Fruit fly (Drosophila melanogaster) whole organism, embryonic: ENCODE results near the gene Tcs3.
A peak's percentile ranks its signal among the peaks of the same experiment; 100 is the strongest.

Source experiments
- CG11398 ChIP-seq: fragments of 200-800 bp; sonication (Bioruptor generic); optimal IDR thresholded peaks from 2 replicates; lab custom pipeline; 2016; ENCODE audit warnings: missing biosample characterization, missing genetic modification characterization
- CG12236 ChIP-seq: fragments of 200-800 bp; sonication (Bioruptor generic); optimal IDR thresholded peaks from 2 replicates; lab custom pipeline; 2016; ENCODE audit warnings: missing biosample characterization, missing genetic modification characterization
- CG13123 ChIP-seq: fragments of 200-800 bp; sonication (Bioruptor generic); optimal IDR thresholded peaks from 2 replicates; lab custom pipeline; 2016; ENCODE audit warnings: missing biosample characterization, missing genetic modification characterization
- CG13624 ChIP-seq: fragments of 200-800 bp; sonication (Bioruptor generic); optimal IDR thresholded peaks from 2 replicates; lab custom pipeline; 2016; ENCODE audit warnings: missing biosample characterization, missing genetic modification characterization
- CG14014 ChIP-seq: fragments of 200-800 bp; sonication (Bioruptor generic); IDR thresholded peaks from 2 replicates; pipeline ENCODE4 v1.3.6; 2022; ENCODE audit warnings: missing biosample characterization, missing genetic modification characterization
- CG14710 ChIP-seq: fragments of 200-800 bp; sonication (Bioruptor generic); optimal IDR thresholded peaks from 3 replicates; lab custom pipeline; 2019; ENCODE audit warnings: missing biosample characterization, mild to moderate bottlenecking, missing genetic modification characterization, moderate library complexity
- CG17802 ChIP-seq: fragments of 200-800 bp; sonication (Bioruptor generic); optimal IDR thresholded peaks from 2 replicates; lab custom pipeline; 2018; ENCODE audit warnings: missing biosample characterization, mild to moderate bottlenecking, missing genetic modification characterization, moderate library complexity
- CG32767 ChIP-seq: fragments of 200-800 bp; sonication (Bioruptor generic); IDR thresholded peaks from 2 replicates; pipeline ENCODE4 v1.3.6; 2022; ENCODE audit warnings: missing biosample characterization, missing genetic modification characterization
- CG33213 ChIP-seq: fragments of 200-800 bp; sonication (Bioruptor generic); optimal IDR thresholded peaks from 3 replicates; lab custom pipeline; 2016; ENCODE audit warnings: missing biosample characterization, missing genetic modification characterization
- CG4282 ChIP-seq: fragments of 200-800 bp; sonication (Bioruptor generic); optimal IDR thresholded peaks from 2 replicates; lab custom pipeline; 2016; ENCODE audit warnings: missing biosample characterization, missing genetic modification characterization
- CG4617 ChIP-seq: fragments of 200-800 bp; sonication (Bioruptor generic); optimal IDR thresholded peaks from 3 replicates; lab custom pipeline; 2016; ENCODE audit warnings: missing biosample characterization, missing genetic modification characterization, borderline replicate concordance
- CG4820 ChIP-seq: fragments of 200-800 bp; sonication (Bioruptor generic); optimal IDR thresholded peaks from 3 replicates; lab custom pipeline; 2016; ENCODE audit warnings: missing biosample characterization, missing genetic modification characterization
- CG6689 ChIP-seq: fragments of 200-800 bp; sonication (Bioruptor generic); IDR thresholded peaks from 2 replicates; pipeline ENCODE4 v1.3.6; 2022; ENCODE audit warnings: missing biosample characterization, missing genetic modification characterization
- CG7786 ChIP-seq: fragments of 200-800 bp; sonication (Bioruptor generic); optimal IDR thresholded peaks from 2 replicates; lab custom pipeline; 2016; ENCODE audit warnings: missing biosample characterization, missing genetic modification characterization
- CG7963 ChIP-seq: fragments of 200-800 bp; sonication (Bioruptor generic); IDR thresholded peaks from 3 replicates; pipeline ENCODE4 v1.3.6; 2022; ENCODE audit warnings: missing biosample characterization, missing genetic modification characterization; ENCODE audit not compliant: partially characterized antibody
- Dad ChIP-seq: fragments of 200-800 bp; sonication (Bioruptor generic); optimal IDR thresholded peaks from 3 replicates; lab custom pipeline; 2016; ENCODE audit warnings: missing biosample characterization, missing genetic modification characterization
- Drgx ChIP-seq: fragments of 200-800 bp; sonication (Bioruptor generic); IDR thresholded peaks from 2 replicates; pipeline ENCODE4 v1.3.6; 2022; ENCODE audit warnings: missing biosample characterization, missing genetic modification characterization
- Fer2 ChIP-seq: fragments of 200-800 bp; sonication (Bioruptor generic); optimal IDR thresholded peaks from 2 replicates; lab custom pipeline; 2018; ENCODE audit warnings: missing biosample characterization, mild to moderate bottlenecking, missing genetic modification characterization, moderate library complexity
- Hey ChIP-seq: fragments of 200-800 bp; sonication (Bioruptor generic); optimal IDR thresholded peaks from 3 replicates; lab custom pipeline; 2018; ENCODE audit warnings: missing biosample characterization, mild to moderate bottlenecking, missing genetic modification characterization
- Lim3 ChIP-seq: fragments of 200-800 bp; sonication (Bioruptor generic); IDR thresholded peaks from 2 replicates; pipeline ENCODE4 v1.3.6; 2022; ENCODE audit warnings: missing biosample characterization, missing genetic modification characterization
- Oli ChIP-seq: fragments of 200-800 bp; sonication (Bioruptor generic); optimal IDR thresholded peaks from 2 replicates; lab custom pipeline; 2018; ENCODE audit warnings: missing biosample characterization, mild to moderate bottlenecking, missing genetic modification characterization, moderate library complexity
- Poxn ChIP-seq: fragments of 200-800 bp; sonication (Bioruptor generic); IDR thresholded peaks from 2 replicates; pipeline ENCODE4 v1.3.6; 2022; ENCODE audit warnings: missing biosample characterization, missing genetic modification characterization
- Six4 ChIP-seq: fragments of 200-800 bp; sonication (Bioruptor generic); optimal IDR thresholded peaks from 2 replicates; lab custom pipeline; 2016; ENCODE audit warnings: missing biosample characterization, missing genetic modification characterization
- Spps ChIP-seq: fragments of 200-800 bp; sonication (Bioruptor generic); optimal IDR thresholded peaks from 2 replicates; lab custom pipeline; 2018; ENCODE audit warnings: missing biosample characterization, mild to moderate bottlenecking, missing genetic modification characterization
- Taf1 ChIP-seq: fragments of 200-800 bp; sonication (Bioruptor generic); IDR thresholded peaks from 2 replicates; pipeline ENCODE4 v1.3.6; 2022; ENCODE audit warnings: missing biosample characterization, missing genetic modification characterization
- al ChIP-seq: fragments of 200-800 bp; sonication (Bioruptor generic); IDR thresholded peaks from 2 replicates; pipeline ENCODE4 v1.3.6; 2022; ENCODE audit warnings: missing biosample characterization, missing genetic modification characterization
- ash1 ChIP-seq: fragments of 200-800 bp; sonication (Bioruptor generic); optimal IDR thresholded peaks from 2 replicates; lab custom pipeline; 2018; ENCODE audit warnings: missing biosample characterization, mild to moderate bottlenecking, missing genetic modification characterization
- az2 ChIP-seq: fragments of 200-800 bp; sonication (Bioruptor generic); optimal IDR thresholded peaks from 3 replicates; lab custom pipeline; 2016; ENCODE audit warnings: missing biosample characterization, missing genetic modification characterization
- chm ChIP-seq: fragments of 200-800 bp; sonication (Bioruptor generic); IDR thresholded peaks from 2 replicates; pipeline ENCODE4 v1.3.6; 2022; ENCODE audit warnings: missing biosample characterization, missing genetic modification characterization
- crol ChIP-seq: fragments of 200-800 bp; sonication (Bioruptor generic); IDR thresholded peaks from 2 replicates; pipeline ENCODE4 v1.3.6; 2022; ENCODE audit warnings: missing biosample characterization, missing genetic modification characterization
- dimm ChIP-seq: fragments of 200-800 bp; sonication (Bioruptor generic); IDR thresholded peaks from 2 replicates; pipeline ENCODE4 v1.3.6; 2022; ENCODE audit warnings: missing biosample characterization, missing genetic modification characterization
- disco-r ChIP-seq: fragments of 200-800 bp; sonication (Bioruptor generic); optimal IDR thresholded peaks from 2 replicates; lab custom pipeline; 2016; ENCODE audit warnings: missing biosample characterization, missing genetic modification characterization
- h ChIP-seq: fragments of >200 bp; optimal IDR thresholded peaks from 2 replicates; lab custom pipeline; 2017
- hbn ChIP-seq: fragments of 200-800 bp; sonication (Bioruptor generic); IDR thresholded peaks from 2 replicates; pipeline ENCODE4 v1.3.6; 2022; ENCODE audit warnings: missing biosample characterization, missing genetic modification characterization; ENCODE audit not compliant: partially characterized antibody
- hkb ChIP-seq, 2 experiments: fragments of 200-800 bp in 1 of 2; fragments of >200 bp in 1 of 2; sonication (Bioruptor generic) in 1 of 2; IDR thresholded peaks in 1 of 2; optimal IDR thresholded peaks in 1 of 2; 2 replicates each; pipeline versions ENCODE4 v1.3.6 to Lab custom; 2017 to 2022; ENCODE audit warnings: missing biosample characterization in 1 of 2, missing genetic modification characterization in 1 of 2
- insv ChIP-seq, 2 experiments: fragments of 200-800 bp; sonication (Bioruptor generic); optimal IDR thresholded peaks; 3 replicates each; lab custom pipeline; 2016 to 2018; ENCODE audit warnings: missing biosample characterization in 2 of 2, missing genetic modification characterization in 2 of 2
- lmd ChIP-seq: fragments of 200-800 bp; sonication (Bioruptor generic); IDR thresholded peaks from 2 replicates; pipeline ENCODE4 v1.3.6; 2022; ENCODE audit warnings: missing biosample characterization, missing genetic modification characterization
- mirr ChIP-seq: fragments of 200-800 bp; sonication (Bioruptor generic); optimal IDR thresholded peaks from 3 replicates; lab custom pipeline; 2018; ENCODE audit warnings: missing biosample characterization, mild to moderate bottlenecking, missing genetic modification characterization
- nerfin-2 ChIP-seq: fragments of 200-800 bp; sonication (Bioruptor generic); IDR thresholded peaks from 2 replicates; pipeline ENCODE4 v1.3.6; 2022; ENCODE audit warnings: missing biosample characterization, missing genetic modification characterization; ENCODE audit not compliant: partially characterized antibody
- p53 ChIP-seq: fragments of 200-800 bp; sonication (Bioruptor generic); optimal IDR thresholded peaks from 2 replicates; lab custom pipeline; 2016; ENCODE audit warnings: missing biosample characterization, missing genetic modification characterization
- pros ChIP-seq: fragments of 200-800 bp; sonication (Bioruptor generic); optimal IDR thresholded peaks from 3 replicates; lab custom pipeline; 2019; ENCODE audit warnings: missing biosample characterization, mild to moderate bottlenecking, missing genetic modification characterization, moderate library complexity
- ranshi ChIP-seq: fragments of 200-800 bp; sonication (Bioruptor generic); IDR thresholded peaks from 2 replicates; pipeline ENCODE4 v1.3.6; 2022; ENCODE audit warnings: missing biosample characterization, missing genetic modification characterization
- sc ChIP-seq, 3 experiments: fragments of >200 bp in 2 of 3; fragments of 200-800 bp in 1 of 3; sonication (Bioruptor generic) in 1 of 3; optimal IDR thresholded peaks; 2 replicates in 2 of 3; 3 replicates in 1 of 3; lab custom pipeline; 2017; ENCODE audit warnings: mild to moderate bottlenecking in 1 of 3, missing biosample characterization in 1 of 3, missing genetic modification characterization in 1 of 3, missing genetic modification reagents in 1 of 3
- tap ChIP-seq: fragments of 200-800 bp; optimal IDR thresholded peaks from 3 replicates; lab custom pipeline; 2019; ENCODE audit warnings: missing biosample characterization, mild to moderate bottlenecking, missing genetic modification characterization, moderate library complexity
- ttk ChIP-seq: fragments of 200-800 bp; sonication (Bioruptor generic); IDR thresholded peaks from 2 replicates; pipeline ENCODE4 v2.1.2; 2022; ENCODE audit warnings: missing biosample characterization, missing genetic modification characterization
- twi ChIP-seq: fragments of 200-800 bp; optimal IDR thresholded peaks from 2 replicates; lab custom pipeline; 2019; ENCODE audit warnings: missing biosample characterization, mild to moderate bottlenecking, missing genetic modification characterization, moderate library complexity
- tx ChIP-seq: fragments of 200-800 bp; sonication (Bioruptor generic); optimal IDR thresholded peaks from 2 replicates; lab custom pipeline; 2016; ENCODE audit warnings: missing biosample characterization, missing genetic modification characterization
- zen ChIP-seq: fragments of 200-800 bp; sonication (Bioruptor generic); optimal IDR thresholded peaks from 3 replicates; lab custom pipeline; 2018; ENCODE audit warnings: missing biosample characterization, mild to moderate bottlenecking, missing genetic modification characterization, moderate library complexity
- zf30C ChIP-seq: fragments of 200-800 bp; sonication (Bioruptor generic); optimal IDR thresholded peaks from 3 replicates; lab custom pipeline; 2018; ENCODE audit warnings: missing biosample characterization, mild to moderate bottlenecking, missing genetic modification characterization

The Tcs3 gene

DNA sequence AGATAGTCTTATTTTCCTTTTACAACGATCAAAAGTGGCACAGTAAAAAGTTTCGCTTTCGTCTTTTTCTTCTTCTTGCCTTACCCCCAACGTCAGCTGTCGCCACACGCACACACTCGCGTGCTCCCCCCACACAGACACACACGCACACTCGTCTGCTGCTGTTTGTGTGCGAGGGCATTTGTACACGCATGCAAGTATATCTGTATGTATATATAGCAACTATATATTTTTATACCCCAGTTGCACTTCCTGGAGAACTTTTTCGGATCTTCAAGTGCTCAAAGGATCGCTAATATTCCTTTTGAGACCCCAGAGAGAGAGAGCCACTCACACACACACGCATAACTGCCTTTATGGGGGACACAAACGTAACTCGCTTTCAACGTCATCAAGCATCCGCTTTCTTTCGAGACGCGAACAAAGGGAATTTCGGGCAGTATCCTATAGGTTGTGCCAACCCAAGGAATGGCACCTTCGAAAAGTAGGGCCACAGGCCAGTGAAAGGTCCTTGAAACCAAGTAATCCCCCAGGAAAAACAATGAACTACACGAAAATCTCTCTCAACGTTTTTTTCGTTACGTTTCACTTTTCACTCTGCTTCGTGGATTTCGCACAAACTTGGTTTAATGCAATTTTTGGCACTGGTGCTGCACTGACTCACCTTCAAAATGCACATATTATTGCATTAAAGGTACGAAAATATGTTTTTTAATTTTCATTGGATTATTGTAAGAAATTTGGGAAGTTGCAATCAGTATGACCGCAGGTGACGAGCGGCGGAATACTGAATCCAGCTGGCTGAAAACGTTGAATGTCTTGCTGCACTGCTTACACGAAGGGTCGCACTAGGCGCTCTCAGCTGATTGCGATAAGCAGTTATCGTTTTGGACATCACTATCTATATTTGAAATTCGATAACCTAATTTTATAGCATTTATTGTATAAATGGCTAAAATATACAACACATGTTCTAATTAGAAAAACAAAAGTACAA is 26.3 kb downstream of the Tcs3 start, which contains the start of gene roq (continued):
- TF ChIP-seq tx (GFP tag; lab: Kevin White, UChicago) (no peak), p53 (GFP tag; lab: Kevin White, UChicago) (no peak), chm (GFP tag; lab: Robert Waterston, UW) (no peak), tap (tag; lab: Kevin White, UChicago) (no peak), Six4 (no peak), zen (tag; lab: Kevin White, UChicago) (peak; percentile 43), CG17802 (tag; lab: Kevin White, UChicago) (no peak), Taf1 (GFP tag; lab: Robert Waterston, UW) (no peak), crol (no peak), CG7786 (GFP tag; lab: Kevin White, UChicago) (no peak), CG33213 (GFP tag; lab: Kevin White, UChicago) (peak; percentile 44), Lim3 (GFP tag; lab: Robert Waterston, UW) (no peak), Poxn (no peak), ranshi (GFP tag; lab: Robert Waterston, UW) (no peak), al (GFP tag; lab: Robert Waterston, UW) (no peak), h (lab: Kevin White, UChicago) (no peak), Hey (no peak), CG13123 (GFP tag; lab: Kevin White, UChicago) (no peak), pros (no peak), lmd (GFP tag; lab: Robert Waterston, UW) (no peak), Spps (tag; lab: Kevin White, UChicago) (no peak), az2 (GFP tag; lab: Kevin White, UChicago) (no peak), Oli (no peak), ttk (no peak), mirr (GFP tag; lab: Kevin White, UChicago) (no peak), hkb (optimal IDR thresholded peaks at IDR 0.05; lab: Kevin White, UChicago) (no peak), hkb (GFP tag; IDR thresholded peaks at IDR 0.05; lab: Robert Waterston, UW) (no peak), CG7963 (GFP tag; lab: Robert Waterston, UW) (no peak; the same call in 2 of the 3 replicates), CG13624 (peak; percentile 12), CG14014 (GFP tag; lab: Robert Waterston, UW) (no peak), CG6689 (GFP tag; lab: Robert Waterston, UW) (no peak), ash1 (GFP tag; lab: Kevin White, UChicago) (no peak), CG4820 (GFP tag; lab: Kevin White, UChicago) (no peak), CG4617 (GFP tag; lab: Kevin White, UChicago) (peak; percentile 81), hbn (GFP tag; lab: Robert Waterston, UW) (peak; percentile 44; the same call in 1 of the 2 replicates), dimm (GFP tag; lab: Robert Waterston, UW) (no peak), CG14710 (tag; lab: Kevin White, UChicago) (peak; percentile 57), zf30C (GFP tag; lab: Kevin White, UChicago) (no peak), Dad (GFP tag; lab: Kevin White, UChicago) (no peak), insv (GFP tag; optimal IDR thresholded peaks at IDR 0.05; lab: Kevin White, UChicago) (peak in 1 of 2 experiments; percentile 72), Fer2 (tag; lab: Kevin White, UChicago) (no peak), disco-r (GFP tag; lab: Kevin White, UChicago) (no peak), CG4282 (GFP tag; lab: Kevin White, UChicago) (no peak), CG12236 (GFP tag; lab: Kevin White, UChicago) (no peak), Drgx (no peak), twi (tag; lab: Kevin White, UChicago) (peak; percentile 4), sc (optimal IDR thresholded peaks at IDR 0.05; lab: Kevin White, UChicago) (no peak), sc (GFP tag; optimal IDR thresholded peaks at IDR 0.05; lab: Kevin White, UChicago) (no peak), CG11398 (GFP tag; lab: Kevin White, UChicago) (no peak), CG32767 (no peak), nerfin-2 (GFP tag; lab: Robert Waterston, UW) (peak; percentile 65; the same call in 1 of the 2 replicates)
